Worm (Caenorhabditis elegans) whole organism, L1 larva: Measurements from ENCODE around the gene F35C8.5.

Experiments
- alr-1 ChIP-seq: fragments of 200-800 bp; sonication (Bioruptor generic); optimal IDR thresholded peaks from 2 replicates; lab custom pipeline; 2018; ENCODE audit warnings: borderline replicate concordance, mild to moderate bottlenecking, missing genetic modification characterization, missing compliant biosample characterization
- nhr-77 ChIP-seq: fragments of 150-350 bp; optimal IDR thresholded peaks from 2 replicates; lab custom pipeline; 2014; ENCODE audit warnings: missing biosample characterization, missing genetic modification characterization
- pag-3 ChIP-seq: sonication (generic microtip); optimal IDR thresholded peaks from 2 replicates; lab custom pipeline; 2017; ENCODE audit warnings: missing genetic modification characterization, mild to moderate bottlenecking, missing compliant biosample characterization, antibody characterized with exemption, borderline replicate concordance; ENCODE audit not compliant: insufficient read depth
- skn-1 ChIP-seq: fragments of 150-350 bp; optimal IDR thresholded peaks from 2 replicates; lab custom pipeline; 2014; ENCODE audit warnings: missing biosample characterization, missing genetic modification characterization
- snpc-4 ChIP-seq: fragments of 150-350 bp; optimal IDR thresholded peaks from 2 replicates; lab custom pipeline; 2014; ENCODE audit warnings: missing biosample characterization, missing genetic modification characterization
- unc-130 ChIP-seq: fragments of 150-350 bp; optimal IDR thresholded peaks from 2 replicates; lab custom pipeline; 2017; ENCODE audit warnings: missing biosample characterization, missing genetic modification characterization, inconsistent platforms
- unc-62 ChIP-seq: fragments of 150-350 bp; optimal IDR thresholded peaks from 2 replicates; lab custom pipeline; 2014; ENCODE audit warnings: missing biosample characterization, missing genetic modification reagents, missing genetic modification characterization

DNA sequence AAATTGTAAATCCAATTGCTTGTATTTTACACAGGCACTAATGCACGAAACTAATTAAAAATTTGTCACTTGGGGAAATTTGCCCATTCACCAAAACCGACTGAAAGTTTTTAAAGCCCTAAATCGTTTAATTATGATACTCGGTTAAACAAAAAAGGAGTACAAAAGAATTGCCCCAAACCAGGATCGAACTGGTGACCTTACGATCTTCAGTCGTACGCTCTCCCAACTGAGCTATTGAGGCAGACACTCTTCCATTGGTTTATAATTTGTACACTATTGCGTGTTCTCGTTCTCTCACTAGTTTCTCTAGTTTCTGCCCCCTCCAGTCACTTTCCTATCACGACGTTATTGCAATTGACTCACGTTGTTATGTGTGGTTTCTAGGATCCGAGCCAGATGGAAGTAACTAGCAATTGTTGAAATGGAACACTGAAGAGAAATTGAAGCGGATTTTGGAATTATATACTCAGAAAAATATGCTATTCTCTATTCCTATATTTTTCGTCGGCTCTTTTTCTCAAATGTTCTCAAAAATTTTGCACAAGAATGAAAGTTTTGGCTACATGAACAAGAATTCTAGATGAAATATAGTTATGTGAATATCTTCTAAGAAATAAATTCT lies 46.3 kb upstream of the F35C8.5 start:
- TF ChIP-seq pag-3 (tag; lab: Kevin White, UChicago): no peak
- peak; percentile 38 for TF ChIP-seq unc-130 (tag; lab: Kevin White, UChicago)
- no peak for TF ChIP-seq skn-1 (tag; lab: Kevin White, UChicago)
- peak; percentile 18 for TF ChIP-seq nhr-77 (tag; lab: Kevin White, UChicago)
- no peak for TF ChIP-seq snpc-4 (tag; lab: Kevin White, UChicago)
- TF ChIP-seq unc-62 (GFP tag; lab: Kevin White, UChicago): no peak
- TF ChIP-seq alr-1: no peak
